Fruit fly (Drosophila melanogaster) whole organism: Measurements from ENCODE around the gene CG11382.

Experiments
- CG8478 ChIP-seq: fragments of >200 bp; optimal IDR thresholded peaks from 2 replicates; lab custom pipeline; 2018; ENCODE audit warnings: inconsistent platforms
- Dll ChIP-seq: fragments of >200 bp; optimal IDR thresholded peaks from 2 replicates; lab custom pipeline; 2017
- EcR ChIP-seq, 2 experiments: fragments of >200 bp; optimal IDR thresholded peaks; 2 replicates each; lab custom pipeline; 2017; ENCODE audit warnings: missing biosample characterization in 2 of 2, missing genetic modification characterization in 2 of 2, missing genetic modification reagents in 2 of 2
- pan ChIP-seq: fragments of >200 bp; optimal IDR thresholded peaks from 2 replicates; lab custom pipeline; 2017
- psq ChIP-seq: fragments of >200 bp; optimal IDR thresholded peaks from 2 replicates; lab custom pipeline; 2017
- usp ChIP-seq: fragments of >200 bp; optimal IDR thresholded peaks from 2 replicates; lab custom pipeline; 2017; ENCODE audit warnings: missing biosample characterization, missing genetic modification characterization, mixed read lengths

Gene CG11382

dm6 chrX:1209251-1210020 is at the start of gene CG11382:
CG11382 (plus strand) TSS chrX:1209970.
- no peak for TF ChIP-seq CG8478 (lab: Kevin White, UChicago)
- no peak for TF ChIP-seq psq
- no peak for TF ChIP-seq usp (GFP tag; lab: Kevin White, UChicago)
- no peak for TF ChIP-seq Dll
- TF ChIP-seq EcR (GFP tag; optimal IDR thresholded peaks at IDR 0.05; lab: Kevin White, UChicago): no peak
- TF ChIP-seq pan (lab: Kevin White, UChicago): no peak

DNA sequence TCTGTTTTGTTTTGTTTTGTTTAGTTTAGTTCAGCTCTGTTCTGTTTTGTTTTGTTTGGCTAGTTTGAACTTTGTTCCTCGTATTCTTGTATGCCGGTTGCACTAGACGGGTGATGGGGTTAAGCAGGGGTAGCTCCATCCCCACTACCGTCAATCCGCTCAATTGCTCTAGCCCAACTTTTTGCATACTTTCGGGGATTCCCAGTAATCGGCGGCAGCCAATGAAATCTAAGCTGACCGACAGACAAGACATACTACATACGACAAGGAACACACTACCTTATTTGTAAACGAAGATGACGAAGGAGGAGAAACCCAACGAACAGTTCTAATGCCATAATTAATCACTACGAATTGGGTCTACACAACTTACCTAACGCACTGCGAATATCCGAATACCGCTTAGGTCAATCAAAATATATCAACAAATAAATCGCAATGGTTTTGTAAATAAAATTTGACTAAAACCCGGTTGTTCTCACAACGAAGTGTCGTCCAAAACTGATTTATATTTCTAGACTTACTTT is 47.8 kb upstream of the CG11382 start, which contains the start of gene eIF4E7:
TSS of gene eIF4E7 (minus strand) at position 477 of the 527 bp plus-strand sequence.
- TF ChIP-seq CG8478 (lab: Kevin White, UChicago): no peak
- TF ChIP-seq psq: no peak
- no peak for TF ChIP-seq EcR (GFP tag; optimal IDR thresholded peaks at IDR 0.05; lab: Kevin White, UChicago)
- no peak for TF ChIP-seq usp (GFP tag; lab: Kevin White, UChicago)
- TF ChIP-seq Dll: no peak
- TF ChIP-seq pan (lab: Kevin White, UChicago): no peak

DNA sequence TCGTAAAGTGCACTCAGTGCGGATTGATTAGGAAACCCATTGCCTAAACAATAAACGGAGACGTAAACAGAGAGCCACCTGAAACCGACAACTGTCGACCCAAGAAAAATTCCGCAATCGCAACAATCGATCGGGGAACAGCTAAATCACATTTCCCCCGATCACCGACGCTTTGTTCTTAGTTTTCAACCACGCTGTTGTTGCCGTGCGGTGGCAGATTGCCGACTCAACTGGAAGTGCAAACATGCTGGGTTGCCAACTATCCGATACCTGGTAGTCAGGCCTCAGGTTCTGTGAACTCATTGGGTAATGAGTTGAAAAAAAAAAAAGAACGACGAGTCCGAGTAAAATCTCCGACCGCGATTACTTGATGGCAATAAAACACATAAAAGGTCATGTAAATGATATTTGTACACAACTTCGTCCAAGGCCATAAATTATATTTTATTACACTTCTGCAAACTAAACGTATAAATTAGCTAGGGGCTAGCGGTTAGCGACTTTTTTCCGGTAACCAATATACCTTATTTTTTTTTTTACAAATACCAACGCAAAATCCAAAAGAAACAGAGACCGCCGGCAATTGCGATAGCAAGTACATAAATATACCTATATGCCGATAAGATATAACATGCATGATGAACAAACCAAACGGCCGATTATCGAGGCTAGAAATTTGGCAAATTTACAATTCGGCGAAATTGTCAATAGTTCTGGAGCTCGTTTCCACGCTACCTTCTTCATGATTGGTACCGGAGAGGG is 39.5 kb upstream of the CG11382 start, which contains the start of gene CG11378:
TSS of gene CG11378 (plus strand) at position 712 of the 762 bp plus-strand sequence.
- no peak for TF ChIP-seq psq
- TF ChIP-seq CG8478 (lab: Kevin White, UChicago): no peak
- no peak for TF ChIP-seq pan (lab: Kevin White, UChicago)
- no peak for TF ChIP-seq EcR (GFP tag; optimal IDR thresholded peaks at IDR 0.05; lab: Kevin White, UChicago)
- no peak for TF ChIP-seq Dll
- TF ChIP-seq usp (GFP tag; lab: Kevin White, UChicago): no peak

- TF ChIP-seq usp (GFP tag; lab: Kevin White, UChicago): no peak
Measured at dm6 chrX:1171018-1171417, 38.8 kb upstream of the CG11382 start.

DNA sequence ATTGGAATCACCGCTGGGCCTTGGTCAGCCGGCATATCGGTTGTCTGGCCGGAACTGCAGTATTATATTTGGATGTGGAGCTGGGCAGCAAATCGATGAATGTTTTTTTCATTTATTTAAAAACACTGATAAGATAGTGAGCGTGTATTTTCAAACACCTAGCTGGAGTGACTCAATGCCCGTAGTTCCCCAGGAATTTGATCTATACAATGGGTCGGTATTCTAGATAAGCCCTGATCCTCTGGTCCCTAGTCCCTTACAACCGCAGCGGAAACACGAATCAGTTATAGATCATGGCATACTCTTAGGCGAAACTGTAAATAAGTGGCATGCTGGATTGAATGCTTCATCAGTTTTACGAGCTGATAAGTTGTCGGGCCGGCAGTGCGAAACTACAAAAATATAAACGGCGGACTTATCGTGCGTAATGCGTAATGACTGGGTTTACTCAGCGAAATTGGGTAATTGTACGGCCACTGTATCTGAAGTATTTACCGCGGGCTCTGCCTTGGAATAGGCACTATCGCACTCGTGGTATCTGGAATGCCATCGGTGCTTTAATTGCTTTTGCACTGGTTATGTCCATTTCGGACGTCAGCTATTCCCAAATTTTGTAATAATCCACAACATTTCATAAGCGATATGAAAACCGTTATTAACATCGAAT is 36.9 kb upstream of the CG11382 start:
- TF ChIP-seq Dll: no peak
- TF ChIP-seq EcR (GFP tag; optimal IDR thresholded peaks at IDR 0.05; lab: Kevin White, UChicago): no peak
- no peak for TF ChIP-seq pan (lab: Kevin White, UChicago)

DNA sequence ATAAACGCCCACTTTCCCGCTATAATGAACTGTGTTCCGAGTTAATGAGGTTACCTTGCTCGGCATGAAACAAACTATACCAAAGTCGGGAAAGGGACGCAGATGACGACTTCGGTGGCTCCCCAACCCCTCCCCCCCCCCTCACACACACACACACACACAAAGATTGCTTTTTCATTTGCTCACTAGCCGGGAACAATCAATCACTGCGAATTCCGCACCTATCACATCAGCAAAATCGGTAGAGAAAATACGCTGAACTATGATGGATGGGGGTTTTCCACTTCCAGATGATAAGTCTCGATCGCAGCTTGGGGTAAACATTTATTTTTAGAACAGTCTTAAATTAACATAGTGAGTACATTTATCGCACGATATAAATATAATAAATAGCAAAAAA is 36.2 kb upstream of the CG11382 start:
- no peak for TF ChIP-seq Dll
- TF ChIP-seq usp (GFP tag; lab: Kevin White, UChicago): no peak
- TF ChIP-seq EcR (GFP tag; optimal IDR thresholded peaks at IDR 0.05; lab: Kevin White, UChicago): no peak
- TF ChIP-seq psq: no peak
- TF ChIP-seq CG8478 (lab: Kevin White, UChicago): no peak
- no peak for TF ChIP-seq pan (lab: Kevin White, UChicago)

DNA sequence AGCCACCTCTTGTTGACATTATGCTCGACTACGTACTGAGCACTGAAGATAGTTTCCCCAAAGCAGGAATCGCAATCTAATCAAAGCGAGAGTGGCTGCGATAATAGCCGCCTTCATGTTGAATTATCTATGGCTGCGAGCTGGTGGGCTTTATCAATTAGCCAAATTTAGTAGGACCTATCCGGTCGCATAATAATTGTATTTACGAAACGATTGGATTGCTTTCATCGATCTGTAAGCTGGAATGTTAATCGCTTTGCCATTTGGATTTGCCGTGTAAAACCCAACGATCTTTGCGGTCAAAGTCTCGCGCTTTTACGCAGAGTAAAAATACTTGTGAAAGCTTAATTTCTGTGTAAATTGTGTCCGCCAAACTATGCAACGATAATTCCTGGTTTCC is 33.8 kb upstream of the CG11382 start, which contains the start of gene CG11384:
TSS of gene CG11384 (minus strand) at position 43 of the 400 bp plus-strand sequence.
- TF ChIP-seq CG8478 (lab: Kevin White, UChicago) (no peak), usp (GFP tag; lab: Kevin White, UChicago) (no peak), pan (lab: Kevin White, UChicago) (no peak), psq (no peak), Dll (no peak), EcR (GFP tag; optimal IDR thresholded peaks at IDR 0.05; lab: Kevin White, UChicago) (no peak)

dm6 chrX:1179865-1180264 is 29.9 kb upstream of the CG11382 start, which contains the start of gene CG11379:
CG11379 (plus strand) TSS chrX:1180165.
- TF ChIP-seq usp (GFP tag; lab: Kevin White, UChicago): no peak
- TF ChIP-seq CG8478 (lab: Kevin White, UChicago): no peak
- no peak for TF ChIP-seq Dll
- no peak for TF ChIP-seq pan (lab: Kevin White, UChicago)
- no peak for TF ChIP-seq psq
- no peak for TF ChIP-seq EcR (GFP tag; optimal IDR thresholded peaks at IDR 0.05; lab: Kevin White, UChicago)

- TF ChIP-seq psq (no peak), pan (lab: Kevin White, UChicago) (no peak), CG8478 (lab: Kevin White, UChicago) (no peak), EcR (GFP tag; optimal IDR thresholded peaks at IDR 0.05; lab: Kevin White, UChicago) (no peak), usp (GFP tag; lab: Kevin White, UChicago) (no peak), Dll (no peak)
Measured at dm6 chrX:1180865-1181264, 28.9 kb upstream of the CG11382 start.

- TF ChIP-seq EcR (GFP tag; optimal IDR thresholded peaks at IDR 0.05; lab: Kevin White, UChicago): no peak
- TF ChIP-seq pan (lab: Kevin White, UChicago): no peak
- TF ChIP-seq usp (GFP tag; lab: Kevin White, UChicago): no peak
- TF ChIP-seq Dll: no peak
- TF ChIP-seq psq: no peak
- TF ChIP-seq CG8478 (lab: Kevin White, UChicago): no peak
Measured at dm6 chrX:1181320-1181719, 28.4 kb upstream of the CG11382 start, which contains the start of gene CG14627. CG14627 (plus strand) TSS chrX:1181620.

DNA sequence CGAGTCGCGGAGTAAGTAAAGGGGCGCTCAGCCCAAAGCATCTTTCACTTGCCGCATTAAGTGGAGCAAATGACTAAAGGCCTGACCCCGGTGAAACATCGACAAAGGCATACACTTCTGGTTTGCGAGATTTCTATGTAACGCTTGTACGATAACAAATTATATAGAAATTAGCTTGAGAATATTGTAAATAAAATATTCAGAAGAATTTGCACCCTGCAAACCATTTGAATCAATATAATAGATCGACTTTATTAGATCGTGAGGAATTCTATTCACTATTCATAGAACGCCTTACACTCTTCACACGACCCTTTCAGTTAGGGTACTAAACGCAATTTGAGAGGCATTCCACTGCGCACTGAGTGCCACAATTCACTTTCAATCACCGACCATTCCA is 26.0 kb upstream of the CG11382 start:
- TF ChIP-seq CG8478 (lab: Kevin White, UChicago): no peak
- no peak for TF ChIP-seq psq
- no peak for TF ChIP-seq Dll
- no peak for TF ChIP-seq pan (lab: Kevin White, UChicago)
- no peak for TF ChIP-seq EcR (GFP tag; optimal IDR thresholded peaks at IDR 0.05; lab: Kevin White, UChicago)
- TF ChIP-seq usp (GFP tag; lab: Kevin White, UChicago): no peak
